Fruit fly (Drosophila melanogaster): ENCODE results near the gene RnpS1.

RnpS1 gene

DNA sequence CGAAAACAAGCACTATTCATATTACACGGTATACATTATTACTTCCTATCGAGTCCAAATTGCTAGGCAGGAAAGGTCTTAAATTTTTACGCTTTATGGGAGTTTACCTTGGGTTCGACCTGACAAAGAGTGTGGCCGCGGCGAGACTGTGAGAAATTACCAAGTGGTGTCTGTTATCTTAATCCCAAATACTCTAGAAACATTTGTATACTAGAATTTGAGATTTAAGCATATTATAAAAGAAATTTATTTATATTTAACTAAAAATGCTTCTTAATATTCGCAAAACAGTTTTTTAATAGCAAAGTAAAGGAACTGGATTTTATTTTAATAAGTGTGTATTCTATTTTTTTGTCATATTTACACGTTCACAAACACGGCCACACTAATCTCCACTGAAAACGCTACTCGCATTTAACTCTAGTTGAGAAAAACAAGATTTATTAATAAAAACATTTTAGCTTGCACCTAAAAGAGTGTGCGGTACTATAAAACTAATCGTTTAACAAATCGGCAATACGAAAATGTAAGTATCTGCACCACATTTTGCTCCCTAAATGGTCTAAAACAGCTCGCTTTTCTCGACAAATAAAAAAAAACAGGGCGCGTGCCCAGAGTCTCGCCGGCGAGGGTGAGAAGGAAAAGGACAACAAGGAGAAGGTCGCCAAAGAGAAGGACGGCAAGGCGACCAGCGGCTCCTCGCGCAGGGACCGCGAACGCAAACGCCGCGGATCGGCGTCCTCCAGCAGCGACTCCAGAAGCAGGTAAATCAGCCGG lies at the start of gene RnpS1, which contains the start of gene mura (continued):
- TF ChIP-seq Ssrp (tag; optimal IDR thresholded peaks at IDR 0.05): no peak
- TF ChIP-seq MESR4 (GFP tag; optimal IDR thresholded peaks at IDR 0.05): peak; percentile 72
- TF ChIP-seq CG7786 (GFP tag; optimal IDR thresholded peaks at IDR 0.05): no peak
- TF ChIP-seq CG8765 (GFP tag; IDR thresholded peaks at IDR 0.05): no peak
- no peak for TF ChIP-seq CG1647 (GFP tag; optimal IDR thresholded peaks at IDR 0.05)
- TF ChIP-seq caup (GFP tag; optimal IDR thresholded peaks at IDR 0.05; ENCODE audit: severe bottlenecking): no peak
- peak; percentile 89 for TF ChIP-seq CG9797 (GFP tag; optimal IDR thresholded peaks at IDR 0.05)
- TF ChIP-seq Hr3 (GFP tag; optimal IDR thresholded peaks at IDR 0.05): no peak
- no peak for TF ChIP-seq CG17612 (GFP tag; IDR thresholded peaks at IDR 0.05)
- no peak for TF ChIP-seq CG12299 (tag; optimal IDR thresholded peaks at IDR 0.05)
- TF ChIP-seq E2f1 (GFP tag; IDR thresholded peaks at IDR 0.05): no peak
- TF ChIP-seq Nf-YC (tag; optimal IDR thresholded peaks at IDR 0.05): peak; percentile 14
- no peak for TF ChIP-seq p53 (GFP tag; optimal IDR thresholded peaks at IDR 0.05)
- no peak for TF ChIP-seq CG9817 (tag; optimal IDR thresholded peaks at IDR 0.05)
- TF ChIP-seq CG16813 (GFP tag; IDR thresholded peaks at IDR 0.05; ENCODE audit: partially characterized antibody): no peak
- TF ChIP-seq stwl (tag; optimal IDR thresholded peaks at IDR 0.05): peak; percentile 8
- no peak for TF ChIP-seq sd (tag; optimal IDR thresholded peaks at IDR 0.05)
- TF ChIP-seq scrt (GFP tag; optimal IDR thresholded peaks at IDR 0.05): no peak
- TF ChIP-seq Poxn (GFP tag; IDR thresholded peaks at IDR 0.05): no peak
- no peak for TF ChIP-seq zen (tag; optimal IDR thresholded peaks at IDR 0.05)
- no peak for TF ChIP-seq CG7839 (tag; optimal IDR thresholded peaks at IDR 0.05)
- TF ChIP-seq Sry-β (GFP tag; optimal IDR thresholded peaks at IDR 0.05): no peak
- no peak for TF ChIP-seq Myb (GFP tag; optimal IDR thresholded peaks at IDR 0.05)
- TF ChIP-seq CG5953 (GFP tag; IDR thresholded peaks at IDR 0.05): no peak
- TF ChIP-seq CG2678 (tag; optimal IDR thresholded peaks at IDR 0.05): no peak
- TF ChIP-seq CG1024 (GFP tag; IDR thresholded peaks at IDR 0.05): no peak
- TF ChIP-seq CG12659 (GFP tag; optimal IDR thresholded peaks at IDR 0.05): peak; percentile 43
- peak; percentile 38 for TF ChIP-seq nmo (GFP tag; optimal IDR thresholded peaks at IDR 0.05)
- no peak for TF ChIP-seq dpn (GFP tag; optimal IDR thresholded peaks at IDR 0.05)
- no peak for TF ChIP-seq salm (tag; optimal IDR thresholded peaks at IDR 0.05)
- no peak for TF ChIP-seq Six4 (GFP tag; optimal IDR thresholded peaks at IDR 0.05)
- TF ChIP-seq CG17568 (GFP tag; optimal IDR thresholded peaks at IDR 0.05): no peak
- no peak for TF ChIP-seq Bgb (GFP tag; IDR thresholded peaks at IDR 0.05; ENCODE audit: partially characterized antibody)
- no peak for TF ChIP-seq CG11398 (GFP tag; optimal IDR thresholded peaks at IDR 0.05)
- no peak for TF ChIP-seq HLH3B (GFP tag; IDR thresholded peaks at IDR 0.05)
- no peak for TF ChIP-seq CG33213 (GFP tag; optimal IDR thresholded peaks at IDR 0.05)
- no peak for TF ChIP-seq CG7928 (GFP tag; optimal IDR thresholded peaks at IDR 0.05)
- no peak for TF ChIP-seq sr (GFP tag; IDR thresholded peaks at IDR 0.05)
- no peak for TF ChIP-seq az2 (GFP tag; optimal IDR thresholded peaks at IDR 0.05)
- TF ChIP-seq Rfx (GFP tag; IDR thresholded peaks at IDR 0.05): no peak
- TF ChIP-seq CG17829 (tag; optimal IDR thresholded peaks at IDR 0.05): peak; percentile 11
- TF ChIP-seq org-1 (GFP tag; optimal IDR thresholded peaks at IDR 0.05): no peak
- no peak for TF ChIP-seq CG10654 (GFP tag; optimal IDR thresholded peaks at IDR 0.05)
- no peak for TF ChIP-seq tap (tag; optimal IDR thresholded peaks at IDR 0.05)
- no peak for TF ChIP-seq Eip74EF (GFP tag; optimal IDR thresholded peaks at IDR 0.05)
- no peak for TF ChIP-seq grau (tag; optimal IDR thresholded peaks at IDR 0.05)
- TF ChIP-seq en (GFP tag; optimal IDR thresholded peaks at IDR 0.05): no peak
- no peak for TF ChIP-seq CG5180 (GFP tag; optimal IDR thresholded peaks at IDR 0.05)
- TF ChIP-seq gsb-n (tag; optimal IDR thresholded peaks at IDR 0.05): peak; percentile 42
